Fruit fly (Drosophila melanogaster) whole organism, adult: ENCODE measurements around the gene Mps1.

Source experiments
- CG12768 ChIP-seq: fragments of 200-800 bp; sonication (Bioruptor generic); optimal IDR thresholded peaks from 2 replicates; lab custom pipeline; 2017; ENCODE audit warnings: missing biosample characterization, missing genetic modification characterization, mild to moderate bottlenecking, moderate library complexity, missing genetic modification reagents
- CG7045 ChIP-seq: fragments of 200-800 bp; sonication (Bioruptor generic); optimal IDR thresholded peaks from 2 replicates; lab custom pipeline; 2017; ENCODE audit warnings: missing biosample characterization, mild to moderate bottlenecking, missing genetic modification characterization
- Clk ChIP-seq: fragments of 200-800 bp; sonication (Bioruptor generic); optimal IDR thresholded peaks from 2 replicates; lab custom pipeline; 2017; ENCODE audit warnings: missing biosample characterization, missing genetic modification characterization
- Crg-1 ChIP-seq: fragments of 200-800 bp; sonication (Bioruptor generic); optimal IDR thresholded peaks from 2 replicates; lab custom pipeline; 2016; ENCODE audit warnings: missing biosample characterization, missing genetic modification characterization
- kay ChIP-seq: fragments of 200-800 bp; sonication (Bioruptor generic); peaks from one replicate; lab custom pipeline; 2016; ENCODE audit warnings: missing biosample characterization, missing genetic modification characterization, borderline replicate concordance
- ovo ChIP-seq: fragments of 200-800 bp; sonication (Bioruptor generic); optimal IDR thresholded peaks from 2 replicates; lab custom pipeline; 2016; ENCODE audit warnings: missing biosample characterization, missing genetic modification characterization
- pad ChIP-seq: fragments of 200-800 bp; sonication (Bioruptor generic); optimal IDR thresholded peaks from 3 replicates; lab custom pipeline; 2017; ENCODE audit warnings: missing biosample characterization, missing genetic modification characterization, mild to moderate bottlenecking, moderate library complexity, missing genetic modification reagents

- TF ChIP-seq ovo (peak; percentile 55), Crg-1 (peak; percentile 66), CG12768 (GFP tag; lab: Kevin White, UChicago) (peak; percentile 58), kay (no peak), pad (GFP tag; lab: Kevin White, UChicago) (peak; percentile 70), Clk (GFP tag; lab: Kevin White, UChicago) (peak; percentile 49), CG7045 (GFP tag; lab: Kevin White, UChicago) (peak; percentile 27)
Observed at dm6 chr3R:17716858-17717596, 46.0 kb downstream of the Mps1 start.
